Worm (Caenorhabditis elegans): ENCODE measurements around the gene K09G1.2.

DNA sequence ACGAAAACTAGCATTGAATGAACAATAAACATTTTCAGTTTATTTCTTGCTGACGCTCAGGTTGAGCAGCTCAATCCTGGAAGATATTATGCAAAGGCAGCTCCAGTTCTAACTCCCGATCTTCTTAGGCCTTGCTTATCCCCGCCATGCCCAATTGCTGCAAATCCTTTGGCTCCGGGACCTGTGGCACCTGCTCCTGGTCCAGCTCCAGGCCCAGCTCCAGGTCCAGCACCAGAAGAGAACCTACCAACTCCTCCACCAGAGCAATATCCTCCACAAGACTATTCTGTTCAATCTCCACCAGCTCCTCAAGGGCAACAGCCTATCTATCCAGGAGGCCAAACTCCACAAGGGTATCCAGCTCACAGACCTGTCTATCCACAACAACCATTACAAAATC is 25.7 kb downstream of the K09G1.2 start:
- TF ChIP-seq ama-1 (optimal IDR thresholded peaks at IDR 0.05) (no peak), tbx-11 (GFP tag; IDR thresholded peaks at IDR 0.05) (no peak), tra-4 (tag; optimal IDR thresholded peaks at IDR 0.05) (no peak)

All from whole organism, early embryonic.